Fruit fly (Drosophila melanogaster) whole organism, embryonic: Measurements from ENCODE around the gene sima.

ENCODE experiments used
- BEAF-32 ChIP-seq: fragments of 200-800 bp; sonication (Bioruptor generic); optimal IDR thresholded peaks from 3 replicates; lab custom pipeline; 2017; ENCODE audit warnings: missing biosample characterization, missing genetic modification characterization, mild to moderate bottlenecking, moderate library complexity, missing genetic modification reagents
- CG10267 ChIP-seq: fragments of 200-800 bp; sonication (Bioruptor generic); optimal IDR thresholded peaks from 2 replicates; lab custom pipeline; 2018; ENCODE audit warnings: missing biosample characterization, mild to moderate bottlenecking, missing genetic modification characterization, moderate library complexity
- CG10959 ChIP-seq: fragments of 200-800 bp; sonication (Bioruptor generic); IDR thresholded peaks from 2 replicates; pipeline ENCODE4 v1.3.6; 2022; ENCODE audit warnings: missing biosample characterization, missing genetic modification characterization
- CG14710 ChIP-seq: fragments of 200-800 bp; sonication (Bioruptor generic); optimal IDR thresholded peaks from 3 replicates; lab custom pipeline; 2019; ENCODE audit warnings: missing biosample characterization, mild to moderate bottlenecking, missing genetic modification characterization, moderate library complexity
- CG14965 ChIP-seq: fragments of 200-800 bp; sonication (Bioruptor generic); optimal IDR thresholded peaks from 2 replicates; lab custom pipeline; 2016; ENCODE audit warnings: missing biosample characterization, missing genetic modification characterization, borderline replicate concordance
- CG17802 ChIP-seq: fragments of 200-800 bp; sonication (Bioruptor generic); optimal IDR thresholded peaks from 2 replicates; lab custom pipeline; 2018; ENCODE audit warnings: missing biosample characterization, mild to moderate bottlenecking, missing genetic modification characterization, moderate library complexity
- CG18011 ChIP-seq: fragments of 200-800 bp; sonication (Bioruptor generic); optimal IDR thresholded peaks from 2 replicates; lab custom pipeline; 2017; ENCODE audit warnings: missing biosample characterization, missing genetic modification characterization, mild to moderate bottlenecking, moderate library complexity, missing genotype
- CG30431 ChIP-seq: fragments of 200-800 bp; sonication (Bioruptor generic); optimal IDR thresholded peaks from 2 replicates; lab custom pipeline; 2017; ENCODE audit warnings: missing biosample characterization, missing genetic modification characterization
- CG31365 ChIP-seq: fragments of 200-800 bp; sonication (Bioruptor generic); optimal IDR thresholded peaks from 2 replicates; lab custom pipeline; 2018; ENCODE audit warnings: missing biosample characterization, mild to moderate bottlenecking, missing genetic modification characterization
- CG5245 ChIP-seq: fragments of 200-800 bp; sonication (Bioruptor generic); optimal IDR thresholded peaks from 3 replicates; lab custom pipeline; 2016; ENCODE audit warnings: missing biosample characterization, missing genetic modification characterization
- CG7928 ChIP-seq: fragments of 200-800 bp; sonication (Bioruptor generic); optimal IDR thresholded peaks from 2 replicates; lab custom pipeline; 2017; ENCODE audit warnings: missing biosample characterization, mild to moderate bottlenecking, missing genetic modification characterization
- CG8478 ChIP-seq: fragments of >200 bp; optimal IDR thresholded peaks from 2 replicates; lab custom pipeline; 2018
- CrebB ChIP-seq: fragments of 200-800 bp; sonication (Bioruptor generic); optimal IDR thresholded peaks from 3 replicates; lab custom pipeline; 2018; ENCODE audit warnings: missing biosample characterization, mild to moderate bottlenecking, missing genetic modification characterization
- Deaf1 ChIP-seq: fragments of 200-800 bp; optimal IDR thresholded peaks from 3 replicates; lab custom pipeline; 2019; ENCODE audit warnings: missing biosample characterization, mild to moderate bottlenecking, missing genetic modification characterization, moderate library complexity
- Dp ChIP-seq: fragments of 200-800 bp; sonication (Bioruptor generic); optimal IDR thresholded peaks from 2 replicates; lab custom pipeline; 2018; ENCODE audit warnings: missing biosample characterization, mild to moderate bottlenecking, missing genetic modification characterization, moderate library complexity
- E2f2 ChIP-seq: fragments of 200-800 bp; sonication (Bioruptor generic); IDR thresholded peaks from 2 replicates; pipeline ENCODE4 v1.3.6; 2022; ENCODE audit warnings: missing biosample characterization, missing genetic modification characterization
- HLH54F ChIP-seq: fragments of 200-800 bp; sonication (Bioruptor generic); optimal IDR thresholded peaks from 3 replicates; lab custom pipeline; 2016; ENCODE audit warnings: missing biosample characterization, missing genetic modification characterization
- Hmr ChIP-seq: fragments of 200-800 bp; sonication (Bioruptor generic); optimal IDR thresholded peaks from 3 replicates; lab custom pipeline; 2017; ENCODE audit warnings: mild to moderate bottlenecking, missing biosample characterization, missing genetic modification reagents, missing genetic modification characterization
- Hr51 ChIP-seq, 2 experiments: fragments of 200-800 bp; sonication (Bioruptor generic); optimal IDR thresholded peaks; 2 replicates in 1 of 2; 3 replicates in 1 of 2; lab custom pipeline; 2016 to 2018; ENCODE audit warnings: missing biosample characterization in 2 of 2, missing genetic modification characterization in 2 of 2, mild to moderate bottlenecking in 1 of 2, moderate library complexity in 1 of 2
- Hsf ChIP-seq: fragments of 200-800 bp; sonication (Bioruptor generic); optimal IDR thresholded peaks from 3 replicates; lab custom pipeline; 2016; ENCODE audit warnings: missing biosample characterization, missing genetic modification characterization
- Jarid2 ChIP-seq: fragments of 200-800 bp; sonication (Bioruptor generic); optimal IDR thresholded peaks from 3 replicates; lab custom pipeline; 2017; ENCODE audit warnings: mild to moderate bottlenecking, missing biosample characterization, missing genetic modification reagents, missing genetic modification characterization
- Kr ChIP-seq: fragments of 200-800 bp; sonication (Bioruptor generic); optimal IDR thresholded peaks from 2 replicates; lab custom pipeline; 2017; ENCODE audit warnings: missing biosample characterization, mild to moderate bottlenecking, missing genetic modification characterization
- Lim3 ChIP-seq: fragments of 200-800 bp; sonication (Bioruptor generic); IDR thresholded peaks from 2 replicates; pipeline ENCODE4 v1.3.6; 2022; ENCODE audit warnings: missing biosample characterization, missing genetic modification characterization
- MBD-R2 ChIP-seq: fragments of 200-800 bp; sonication (Bioruptor generic); IDR thresholded peaks from 2 replicates; pipeline ENCODE4 v1.3.6; 2022; ENCODE audit warnings: missing biosample characterization, missing genetic modification characterization
- NFAT ChIP-seq: fragments of 200-800 bp; sonication (Bioruptor generic); IDR thresholded peaks from 2 replicates; pipeline ENCODE4 v1.3.6; 2022; ENCODE audit warnings: missing biosample characterization, missing genetic modification characterization
- Side ChIP-seq: fragments of 200-800 bp; sonication (Bioruptor generic); optimal IDR thresholded peaks from 2 replicates; lab custom pipeline; 2016; ENCODE audit warnings: missing biosample characterization, missing genetic modification characterization
- ac ChIP-seq: fragments of 200-800 bp; sonication (Bioruptor generic); optimal IDR thresholded peaks from 3 replicates; lab custom pipeline; 2017; ENCODE audit warnings: missing biosample characterization, mild to moderate bottlenecking, missing genetic modification characterization
- ato ChIP-seq: fragments of 200-800 bp; sonication (Bioruptor generic); IDR thresholded peaks from 2 replicates; pipeline ENCODE4 v1.3.6; 2022; ENCODE audit warnings: missing biosample characterization, missing genetic modification characterization; ENCODE audit not compliant: partially characterized antibody
- chif ChIP-seq, 2 experiments: fragments of 200-800 bp; sonication (Bioruptor generic); optimal IDR thresholded peaks; 3 replicates each; lab custom pipeline; 2016; ENCODE audit warnings: missing biosample characterization in 2 of 2, missing genetic modification characterization in 2 of 2
- ci ChIP-seq: fragments of 200-800 bp; sonication (Bioruptor generic); IDR thresholded peaks from 3 replicates; pipeline ENCODE4 v1.3.6; 2022; ENCODE audit warnings: missing biosample characterization, missing genetic modification characterization
- dm ChIP-seq: fragments of 200-800 bp; sonication (Bioruptor generic); optimal IDR thresholded peaks from 3 replicates; lab custom pipeline; 2016; ENCODE audit warnings: missing biosample characterization, missing genetic modification characterization
- dmrt11E ChIP-seq: fragments of 200-800 bp; sonication (Bioruptor generic); optimal IDR thresholded peaks from 3 replicates; lab custom pipeline; 2018; ENCODE audit warnings: missing biosample characterization, mild to moderate bottlenecking, missing genetic modification characterization, moderate library complexity
- mam ChIP-seq: fragments of 200-800 bp; sonication (Bioruptor generic); optimal IDR thresholded peaks from 3 replicates; lab custom pipeline; 2016; ENCODE audit warnings: missing biosample characterization, missing genetic modification characterization
- mirr ChIP-seq: fragments of 200-800 bp; sonication (Bioruptor generic); optimal IDR thresholded peaks from 3 replicates; lab custom pipeline; 2018; ENCODE audit warnings: missing biosample characterization, mild to moderate bottlenecking, missing genetic modification characterization
- nerfin-2 ChIP-seq: fragments of 200-800 bp; sonication (Bioruptor generic); IDR thresholded peaks from 2 replicates; pipeline ENCODE4 v1.3.6; 2022; ENCODE audit warnings: missing biosample characterization, missing genetic modification characterization; ENCODE audit not compliant: partially characterized antibody
- pb ChIP-seq: fragments of 200-800 bp; sonication (Bioruptor generic); optimal IDR thresholded peaks from 3 replicates; lab custom pipeline; 2016; ENCODE audit warnings: missing biosample characterization, missing genetic modification characterization
- prd ChIP-seq, 3 experiments: fragments of >200 bp in 2 of 3; fragments of 200-800 bp in 1 of 3; sonication (Bioruptor generic) in 1 of 3; optimal IDR thresholded peaks in 2 of 3; IDR thresholded peaks in 1 of 3; 2 replicates in 2 of 3; 3 replicates in 1 of 3; pipeline versions ENCODE4 v1.3.6 to Lab custom; 2017 to 2022; ENCODE audit warnings: missing biosample characterization in 1 of 3, missing genetic modification characterization in 1 of 3
- pzg ChIP-seq: fragments of 200-800 bp; sonication (Bioruptor generic); optimal IDR thresholded peaks from 3 replicates; lab custom pipeline; 2018; ENCODE audit warnings: missing biosample characterization, mild to moderate bottlenecking, missing genetic modification characterization, moderate library complexity
- ranshi ChIP-seq: fragments of 200-800 bp; sonication (Bioruptor generic); IDR thresholded peaks from 2 replicates; pipeline ENCODE4 v1.3.6; 2022; ENCODE audit warnings: missing biosample characterization, missing genetic modification characterization
- slp2 ChIP-seq: fragments of 200-800 bp; sonication (Bioruptor generic); optimal IDR thresholded peaks from 2 replicates; lab custom pipeline; 2016; ENCODE audit warnings: missing biosample characterization, missing genetic modification characterization
- stc ChIP-seq: fragments of 200-800 bp; sonication (Bioruptor generic); IDR thresholded peaks from 2 replicates; pipeline ENCODE4 v1.3.6; 2022; ENCODE audit warnings: missing biosample characterization, missing genetic modification characterization
- sug ChIP-seq: fragments of 200-800 bp; optimal IDR thresholded peaks from 2 replicates; lab custom pipeline; 2019; ENCODE audit warnings: missing biosample characterization, mild to moderate bottlenecking, missing genetic modification characterization, moderate library complexity
- tna ChIP-seq: fragments of 200-800 bp; sonication (Bioruptor generic); IDR thresholded peaks from 2 replicates; pipeline ENCODE4 v1.3.6; 2022; ENCODE audit warnings: missing biosample characterization, missing genetic modification characterization; ENCODE audit not compliant: partially characterized antibody
- trem ChIP-seq: fragments of 200-800 bp; optimal IDR thresholded peaks from 3 replicates; lab custom pipeline; 2019; ENCODE audit warnings: missing biosample characterization, mild to moderate bottlenecking, missing genetic modification characterization, moderate library complexity
- vnd ChIP-seq: fragments of 200-800 bp; sonication (Bioruptor generic); IDR thresholded peaks from 3 replicates; pipeline ENCODE4 v1.3.6; 2022; ENCODE audit warnings: missing biosample characterization, missing genetic modification characterization; ENCODE audit not compliant: partially characterized antibody
- vvl ChIP-seq: fragments of 200-800 bp; sonication (Bioruptor generic); IDR thresholded peaks from 2 replicates; pipeline ENCODE4 v1.3.6; 2022; ENCODE audit warnings: missing biosample characterization, missing genetic modification characterization

Gene sima

dm6 chr3R:30021559-30022451, 36.3 kb upstream of the sima start, which contains the start of gene Mgat2 (continued):
- peak; percentile 84 for TF ChIP-seq vvl (GFP tag; lab: Robert Waterston, UW)
- peak; percentile 87 for TF ChIP-seq Jarid2
- peak; percentile 47 for TF ChIP-seq CrebB (tag; lab: Kevin White, UChicago)
- peak; percentile 72 for TF ChIP-seq nerfin-2
- TF ChIP-seq dmrt11E (tag; lab: Kevin White, UChicago), result peak; percentile 2
- no peak for TF ChIP-seq stc
- TF ChIP-seq NFAT (GFP tag; lab: Robert Waterston, UW), result no peak
- peak; percentile 63 for TF ChIP-seq Side (GFP tag; lab: Kevin White, UChicago)
- no peak for TF ChIP-seq CG10959 (GFP tag; lab: Robert Waterston, UW)
- TF ChIP-seq Hr51 (GFP tag; optimal IDR thresholded peaks at IDR 0.05; lab: Kevin White, UChicago), result no peak
- no peak for TF ChIP-seq CG17802 (tag; lab: Kevin White, UChicago)
- peak; percentile 85 for TF ChIP-seq E2f2 (GFP tag; lab: Robert Waterston, UW)
- TF ChIP-seq CG30431 (GFP tag; lab: Kevin White, UChicago), result no peak
- TF ChIP-seq dm, result peak; percentile 8
- peak; percentile 78 for TF ChIP-seq ci (GFP tag; lab: Robert Waterston, UW)
- peak; percentile 58 for TF ChIP-seq CG8478 (lab: Kevin White, UChicago)
- TF ChIP-seq pzg (GFP tag; lab: Kevin White, UChicago), result peak; percentile 24
- peak; percentile 77 for TF ChIP-seq vnd (GFP tag; lab: Robert Waterston, UW)
- no peak; the same call in 1 of the 2 replicates for TF ChIP-seq ranshi
- no peak for TF ChIP-seq Lim3 (GFP tag; lab: Robert Waterston, UW)
- TF ChIP-seq CG18011 (GFP tag; lab: Kevin White, UChicago), result no peak
- peak; percentile 42 for TF ChIP-seq CG31365 (tag; lab: Kevin White, UChicago)
- TF ChIP-seq MBD-R2, result peak; percentile 15; the same call in 1 of the 2 replicates
- TF ChIP-seq Kr (GFP tag; lab: Kevin White, UChicago), result no peak
- peak; percentile 72; the same call in 1 of the 2 replicates for TF ChIP-seq tna (GFP tag; lab: Robert Waterston, UW)
- TF ChIP-seq Deaf1 (tag; lab: Kevin White, UChicago), result peak; percentile 81
- no peak for TF ChIP-seq CG7928 (GFP tag; lab: Kevin White, UChicago)
- no peak for TF ChIP-seq trem (tag; lab: Kevin White, UChicago)
- peak; percentile 19 for TF ChIP-seq CG14710 (tag; lab: Kevin White, UChicago)
- peak; percentile 31 for TF ChIP-seq Hmr
- peak; percentile 44 for TF ChIP-seq CG10267 (tag; lab: Kevin White, UChicago)
- peak; percentile 15 for TF ChIP-seq CG14965 (GFP tag; lab: Kevin White, UChicago)
- peak; percentile 74 for TF ChIP-seq mirr
- peak; percentile 79 for TF ChIP-seq Dp (GFP tag; lab: Kevin White, UChicago)
- TF ChIP-seq pb (GFP tag; lab: Kevin White, UChicago), result peak; percentile 25
- TF ChIP-seq BEAF-32 (GFP tag; lab: Kevin White, UChicago), result peak; percentile 90
- TF ChIP-seq mam, result no peak
- peak; percentile 64; the same call in 1 of the 2 replicates for TF ChIP-seq ato (GFP tag; lab: Robert Waterston, UW)
- peak in 1 of 2 experiments; percentile 7 for TF ChIP-seq chif (GFP tag; optimal IDR thresholded peaks at IDR 0.05; lab: Kevin White, UChicago)
- no peak for TF ChIP-seq prd (optimal IDR thresholded peaks at IDR 0.05; lab: Kevin White, UChicago)
- no peak for TF ChIP-seq prd (GFP tag; IDR thresholded peaks at IDR 0.05; lab: Robert Waterston, UW)
- TF ChIP-seq slp2, result no peak
- no peak for TF ChIP-seq HLH54F (GFP tag; lab: Kevin White, UChicago)
- TF ChIP-seq ac (GFP tag; lab: Kevin White, UChicago), result peak; percentile 51
- no peak for TF ChIP-seq CG5245 (GFP tag; lab: Kevin White, UChicago)
- no peak for TF ChIP-seq Hsf (GFP tag; lab: Kevin White, UChicago)
- TF ChIP-seq sug (tag; lab: Kevin White, UChicago), result peak; percentile 55
